Worm (Caenorhabditis elegans) whole organism, L1 larva: ENCODE data around the gene F21H7.5.
A peak's percentile ranks its signal among the peaks of the same experiment; 100 is the strongest.

Experiments
- C34B4.2 ChIP-seq: sonication (generic microtip); optimal IDR thresholded peaks from 2 replicates; lab custom pipeline; 2017; ENCODE audit warnings: mild to moderate bottlenecking, missing genetic modification characterization, missing compliant biosample characterization
- Y116A8C.19 ChIP-seq: sonication (generic microtip); optimal IDR thresholded peaks from 2 replicates; lab custom pipeline; 2016; ENCODE audit warnings: missing compliant biosample characterization, missing genetic modification characterization, borderline replicate concordance
- blmp-1 ChIP-seq: fragments of 150-350 bp; optimal IDR thresholded peaks from 2 replicates; lab custom pipeline; 2014; ENCODE audit warnings: missing biosample characterization, missing genetic modification characterization
- ceh-8 ChIP-seq: fragments of 200-800 bp; sonication (Bioruptor generic); optimal IDR thresholded peaks from 2 replicates; lab custom pipeline; 2018; ENCODE audit warnings: mild to moderate bottlenecking, missing genetic modification characterization, moderate library complexity, missing compliant biosample characterization
- ceh-82 ChIP-seq, 3 experiments: fragments of 150-350 bp in 1 of 3; sonication (generic microtip) in 2 of 3; optimal IDR thresholded peaks; 2 replicates each; lab custom pipeline; 2014 to 2017; ENCODE audit warnings: missing biosample characterization in 3 of 3, missing genetic modification characterization in 3 of 3
- dpl-1 ChIP-seq, 3 experiments: fragments of 150-350 bp in 2 of 3; sonication (generic microtip) in 1 of 3; optimal IDR thresholded peaks; 2 replicates each; lab custom pipeline; 2014 to 2017; ENCODE audit warnings: missing biosample characterization in 3 of 3, missing genetic modification characterization in 3 of 3, missing genetic modification reagents in 3 of 3
- dsc-1 ChIP-seq: sonication (generic microtip); optimal IDR thresholded peaks from 2 replicates; lab custom pipeline; 2016; ENCODE audit warnings: mild to moderate bottlenecking, missing genetic modification characterization, missing compliant biosample characterization
- efl-3 ChIP-seq: fragments of 200-800 bp; sonication (Bioruptor generic); optimal IDR thresholded peaks from 2 replicates; lab custom pipeline; 2018; ENCODE audit warnings: mild to moderate bottlenecking, missing genetic modification characterization, missing compliant biosample characterization
- egl-13 ChIP-seq: sonication (generic microtip); optimal IDR thresholded peaks from 2 replicates; lab custom pipeline; 2016; ENCODE audit warnings: missing genotype, missing genetic modification reagents, missing genetic modification characterization, missing compliant biosample characterization
- elt-2 ChIP-seq: sonication (generic microtip); optimal IDR thresholded peaks from 2 replicates; lab custom pipeline; 2016; ENCODE audit warnings: missing genetic modification characterization, mild to moderate bottlenecking, inconsistent platforms, missing compliant biosample characterization, missing genetic modification reagents
- elt-3 ChIP-seq, 6 experiments: fragments of 150-350 bp in 1 of 6; sonication (generic microtip); optimal IDR thresholded peaks; 2 replicates each; lab custom pipeline; 2017 to 2018; ENCODE audit warnings: missing biosample characterization in 6 of 6, missing genetic modification characterization in 6 of 6, inconsistent platforms in 1 of 6
- ets-5 ChIP-seq: fragments of 200-800 bp; sonication (Bioruptor generic); IDR thresholded peaks from 2 replicates; pipeline ENCODE4 v1.3.6; 2022; ENCODE audit warnings: missing genetic modification characterization, missing compliant biosample characterization
- grh-1 ChIP-seq: fragments of 200-800 bp; sonication (Bioruptor generic); IDR thresholded peaks from 2 replicates; pipeline ENCODE4 v1.3.6; 2022; ENCODE audit warnings: missing genetic modification reagents, missing genetic modification characterization, missing compliant biosample characterization
- hlh-4 ChIP-seq: sonication (generic microtip); optimal IDR thresholded peaks from 2 replicates; lab custom pipeline; 2016; ENCODE audit warnings: mild to moderate bottlenecking, missing genetic modification characterization, missing compliant biosample characterization
- hpl-2 ChIP-seq: fragments of 150-350 bp; optimal IDR thresholded peaks from 2 replicates; lab custom pipeline; 2014; ENCODE audit warnings: missing biosample characterization, missing genetic modification reagents, missing genetic modification characterization
- lin-13 ChIP-seq: fragments of 150-350 bp; optimal IDR thresholded peaks from 2 replicates; lab custom pipeline; 2014; ENCODE audit warnings: missing biosample characterization, missing genetic modification reagents, missing genetic modification characterization
- lin-14 ChIP-seq: fragments of 200-800 bp; sonication (Bioruptor generic); optimal IDR thresholded peaks from 2 replicates; lab custom pipeline; 2018; ENCODE audit warnings: mild to moderate bottlenecking, missing genetic modification characterization, moderate library complexity, missing compliant biosample characterization
- lin-35 ChIP-seq, 2 experiments: fragments of 150-350 bp; optimal IDR thresholded peaks; 2 replicates each; lab custom pipeline; 2014; ENCODE audit warnings: missing biosample characterization in 2 of 2, missing genetic modification characterization in 2 of 2, missing genetic modification reagents in 2 of 2
- lir-3 ChIP-seq: sonication (generic microtip); optimal IDR thresholded peaks from 2 replicates; lab custom pipeline; 2016; ENCODE audit warnings: mild to moderate bottlenecking, missing genetic modification characterization, moderate library complexity, missing compliant biosample characterization; ENCODE audit not compliant: poor library complexity
- lsy-2 ChIP-seq, 2 experiments: fragments of 150-350 bp; optimal IDR thresholded peaks; 2 replicates each; lab custom pipeline; 2014; ENCODE audit warnings: missing biosample characterization in 2 of 2, missing genetic modification characterization in 2 of 2
- mdl-1 ChIP-seq, 2 experiments: fragments of 150-350 bp; optimal IDR thresholded peaks; 2 replicates each; lab custom pipeline; 2014 to 2017; ENCODE audit warnings: missing biosample characterization in 2 of 2, missing genetic modification characterization in 2 of 2, inconsistent platforms in 1 of 2
- mef-2 ChIP-seq: fragments of 150-350 bp; optimal IDR thresholded peaks from 2 replicates; lab custom pipeline; 2014; ENCODE audit warnings: missing biosample characterization, missing genetic modification characterization
- nhr-19 ChIP-seq: fragments of 200-800 bp; sonication (Bioruptor generic); conservative IDR thresholded peaks from 2 replicates; pipeline ENCODE4 v1.3.6; 2022; ENCODE audit warnings: missing genetic modification characterization, missing compliant biosample characterization
- nhr-20 ChIP-seq: sonication (generic microtip); optimal IDR thresholded peaks from 2 replicates; lab custom pipeline; 2016; ENCODE audit warnings: mild to moderate bottlenecking, missing genetic modification characterization, missing compliant biosample characterization
- nhr-237 ChIP-seq: fragments of 150-350 bp; optimal IDR thresholded peaks from 2 replicates; lab custom pipeline; 2014; ENCODE audit warnings: missing biosample characterization, missing genetic modification characterization
- nhr-71 ChIP-seq: sonication (generic microtip); optimal IDR thresholded peaks from 2 replicates; lab custom pipeline; 2016; ENCODE audit warnings: mild to moderate bottlenecking, missing genetic modification characterization, moderate library complexity, missing compliant biosample characterization
- nhr-85 ChIP-seq: sonication (generic microtip); peaks from one replicate; lab custom pipeline; 2016; ENCODE audit warnings: missing genetic modification characterization, inconsistent platforms, missing compliant biosample characterization
- nhr-90 ChIP-seq: sonication (generic microtip); optimal IDR thresholded peaks from 2 replicates; lab custom pipeline; 2016; ENCODE audit warnings: mild to moderate bottlenecking, missing genetic modification characterization, missing compliant biosample characterization; ENCODE audit not compliant: poor library complexity
- pag-3 ChIP-seq: sonication (generic microtip); optimal IDR thresholded peaks from 2 replicates; lab custom pipeline; 2017; ENCODE audit warnings: missing genetic modification characterization, mild to moderate bottlenecking, missing compliant biosample characterization, antibody characterized with exemption, borderline replicate concordance; ENCODE audit not compliant: insufficient read depth
- snu-23 ChIP-seq: sonication (generic microtip); optimal IDR thresholded peaks from 2 replicates; lab custom pipeline; 2016; ENCODE audit warnings: missing genetic modification characterization, missing compliant biosample characterization
- sox-4 ChIP-seq: sonication (generic microtip); optimal IDR thresholded peaks from 2 replicates; lab custom pipeline; 2016; ENCODE audit warnings: missing genetic modification characterization, missing compliant biosample characterization
- sptf-1 ChIP-seq: fragments of 150-350 bp; optimal IDR thresholded peaks from 2 replicates; lab custom pipeline; 2014; ENCODE audit warnings: missing biosample characterization, missing genetic modification characterization
- tbx-2 ChIP-seq: sonication (generic microtip); optimal IDR thresholded peaks from 2 replicates; lab custom pipeline; 2016; ENCODE audit warnings: missing genetic modification characterization, missing compliant biosample characterization
- unc-130 ChIP-seq: fragments of 150-350 bp; optimal IDR thresholded peaks from 2 replicates; lab custom pipeline; 2017; ENCODE audit warnings: missing biosample characterization, missing genetic modification characterization, inconsistent platforms
- unc-30 ChIP-seq: sonication (generic microtip); optimal IDR thresholded peaks from 2 replicates; lab custom pipeline; 2017; ENCODE audit warnings: missing biosample characterization, missing genetic modification characterization
- unc-98 ChIP-seq: fragments of 200-800 bp; sonication (Bioruptor generic); IDR thresholded peaks from 2 replicates; pipeline ENCODE4 v1.3.6; 2022; ENCODE audit warnings: missing genetic modification characterization, missing compliant biosample characterization
- vab-15 ChIP-seq: sonication (generic microtip); optimal IDR thresholded peaks from 2 replicates; lab custom pipeline; 2017; ENCODE audit warnings: missing genotype, mild to moderate bottlenecking, missing genetic modification characterization, missing compliant biosample characterization
- zag-1 ChIP-seq: fragments of 150-350 bp; optimal IDR thresholded peaks from 2 replicates; lab custom pipeline; 2014; ENCODE audit warnings: missing biosample characterization, missing genetic modification characterization

F21H7.5 gene

ce11 chrV:16210257-16211002, 26.9 kb upstream of the F21H7.5 start, which contains the start of gene F11A5.16:
F11A5.16 (plus strand) TSS chrV:16210952.
- no peak for TF ChIP-seq lir-3 (tag; lab: Kevin White, UChicago)
- TF ChIP-seq hpl-2 = no peak
- TF ChIP-seq Y116A8C.19 = no peak
- no peak for TF ChIP-seq vab-15
- no peak for TF ChIP-seq zag-1 (tag; lab: Kevin White, UChicago)
- no peak for TF ChIP-seq dsc-1
- TF ChIP-seq egl-13 (tag; lab: Kevin White, UChicago) = no peak
- TF ChIP-seq unc-30 (tag; lab: Kevin White, UChicago) = no peak
- no peak for TF ChIP-seq elt-3 (tag; optimal IDR thresholded peaks at IDR 0.05; lab: Kevin White, UChicago)
- no peak for TF ChIP-seq sptf-1
- TF ChIP-seq lin-35 (GFP tag; optimal IDR thresholded peaks at IDR 0.05; lab: Kevin White, UChicago) = no peak
- TF ChIP-seq pag-3 (tag; lab: Kevin White, UChicago) = no peak
- TF ChIP-seq ceh-8 = no peak
- no peak for TF ChIP-seq mef-2
- TF ChIP-seq ets-5 (GFP tag; lab: Robert Waterston, UW) = no peak
- no peak for TF ChIP-seq efl-3 (GFP tag; lab: Kevin White, UChicago)
- no peak for TF ChIP-seq unc-98 (GFP tag; lab: Robert Waterston, UW)
- TF ChIP-seq unc-130 (tag; lab: Kevin White, UChicago) = no peak
- TF ChIP-seq C34B4.2 (tag; lab: Kevin White, UChicago) = no peak
- TF ChIP-seq lin-13 (GFP tag; lab: Kevin White, UChicago) = no peak

- no peak for TF ChIP-seq sox-4 (tag; lab: Kevin White, UChicago)
- peak; percentile 54 for TF ChIP-seq blmp-1 (tag; lab: Kevin White, UChicago)
- peak in 4 of 6 experiments; percentile 30 to 88 (median 60) for TF ChIP-seq elt-3 (tag; optimal IDR thresholded peaks at IDR 0.05; lab: Kevin White, UChicago)
- peak; percentile 46 for TF ChIP-seq nhr-85
- TF ChIP-seq, all 84 proteins: peak for 3
Measured at ce11 chrV:16211713-16212112, 25.6 kb upstream of the F21H7.5 start.

ce11 chrV:16213323-16213722, 24.0 kb upstream of the F21H7.5 start:
- TF ChIP-seq nhr-237 (tag; lab: Kevin White, UChicago) (no peak), snu-23 (GFP tag; lab: Kevin White, UChicago) (peak; percentile 64), hlh-4 (no peak), lsy-2 (tag; optimal IDR thresholded peaks at IDR 0.05; lab: Kevin White, UChicago) (peak in 1 of 2 experiments; percentile 14), tbx-2 (tag; lab: Kevin White, UChicago) (no peak), nhr-19 (GFP tag; lab: Robert Waterston, UW) (peak; percentile 75), dpl-1 (GFP tag; optimal IDR thresholded peaks at IDR 0.05; lab: Kevin White, UChicago) (peak in 1 of 3 experiments; percentile 3), nhr-71 (peak; percentile 69), blmp-1 (tag; lab: Kevin White, UChicago) (peak; percentile 85), nhr-20 (tag; lab: Kevin White, UChicago) (peak; percentile 86), ceh-82 (tag; optimal IDR thresholded peaks at IDR 0.05; lab: Kevin White, UChicago) (no peak), nhr-85 (peak; percentile 96), elt-3 (tag; optimal IDR thresholded peaks at IDR 0.05; lab: Kevin White, UChicago) (peak in 5 of 6 experiments; percentile 67 to 92 (median 79)), mdl-1 (tag; optimal IDR thresholded peaks at IDR 0.05; lab: Kevin White, UChicago) (peak in 1 of 2 experiments; percentile 9), lin-14 (GFP tag; lab: Kevin White, UChicago) (peak; percentile 76), nhr-90 (tag; lab: Kevin White, UChicago) (peak; percentile 10), elt-2 (tag; lab: Kevin White, UChicago) (no peak), grh-1 (GFP tag; lab: Robert Waterston, UW) (peak; percentile 39; the same call in 1 of the 2 replicates), lin-35 (GFP tag; optimal IDR thresholded peaks at IDR 0.05; lab: Kevin White, UChicago) (peak in 1 of 2 experiments; percentile 42)
- TF ChIP-seq, all 84 proteins: peak for 14
